Fruit fly (Drosophila melanogaster): ENCODE results near the gene Eogt.

Gene Eogt

dm6 chr2L:2380805-2381204, at the start of gene Eogt (continued):
- TF ChIP-seq CG1792 (GFP tag; optimal IDR thresholded peaks at IDR 0.05) (peak; percentile 27), CG6765 (GFP tag; optimal IDR thresholded peaks at IDR 0.05) (peak; percentile 43), CG34224 (GFP tag; IDR thresholded peaks at IDR 0.05; ENCODE audit: partially characterized antibody) (no peak), grau (tag; optimal IDR thresholded peaks at IDR 0.05) (peak; percentile 94), HLH54F (GFP tag; optimal IDR thresholded peaks at IDR 0.05) (peak; percentile 67), CG17328 (GFP tag; IDR thresholded peaks at IDR 0.05) (peak; percentile 99), CG13287 (GFP tag; IDR thresholded peaks at IDR 0.05; ENCODE audit: partially characterized antibody) (peak; percentile 52; the same call in 1 of the 2 replicates), rib (GFP tag; IDR thresholded peaks at IDR 0.05) (peak; percentile 95), run (tag; optimal IDR thresholded peaks at IDR 0.05) (peak; percentile 74), br (optimal IDR thresholded peaks at IDR 0.05) (no peak), CG3726 (GFP tag; IDR thresholded peaks at IDR 0.05) (peak; percentile 95), CG11085 (GFP tag; IDR thresholded peaks at IDR 0.05) (peak; percentile 92), CG3163 (GFP tag; optimal IDR thresholded peaks at IDR 0.05) (peak; percentile 32), Optix (GFP tag; IDR thresholded peaks at IDR 0.05) (peak; percentile 93), lilli (GFP tag; optimal IDR thresholded peaks at IDR 0.05) (peak; percentile 92), repo (GFP tag; optimal IDR thresholded peaks at IDR 0.05) (peak; percentile 20), fu2 (GFP tag; optimal IDR thresholded peaks at IDR 0.05) (peak; percentile 63), CG7372 (GFP tag; IDR thresholded peaks at IDR 0.05) (peak; percentile 94), CG34422 (GFP tag; IDR thresholded peaks at IDR 0.05) (peak; percentile 98), eyg (GFP tag; optimal IDR thresholded peaks at IDR 0.05) (no peak), CG3407 (GFP tag; optimal IDR thresholded peaks at IDR 0.05) (peak; percentile 86), Asciz (GFP tag; optimal IDR thresholded peaks at IDR 0.05) (peak; percentile 69), CG33557 (GFP tag; optimal IDR thresholded peaks at IDR 0.05) (peak; percentile 92), sens-2 (GFP tag; IDR thresholded peaks at IDR 0.05) (peak; percentile 95), CG34376 (GFP tag; optimal IDR thresholded peaks at IDR 0.05) (peak; percentile 56), her (GFP tag; optimal IDR thresholded peaks at IDR 0.05) (no peak), pb (GFP tag; optimal IDR thresholded peaks at IDR 0.05) (no peak), CG15514 (GFP tag; optimal IDR thresholded peaks at IDR 0.05) (peak; percentile 77), CG18262 (tag; optimal IDR thresholded peaks at IDR 0.05) (peak; percentile 93), tio (GFP tag; optimal IDR thresholded peaks at IDR 0.05) (peak; percentile 88), hbn (GFP tag; IDR thresholded peaks at IDR 0.05; ENCODE audit: partially characterized antibody) (no peak), Oaz (GFP tag; IDR thresholded peaks at IDR 0.05) (peak; percentile 95), Nf-YC (tag; optimal IDR thresholded peaks at IDR 0.05) (peak; percentile 72), Ptx1 (GFP tag; IDR thresholded peaks at IDR 0.05) (peak; percentile 98), btn (GFP tag; optimal IDR thresholded peaks at IDR 0.05) (no peak), CG7963 (GFP tag; IDR thresholded peaks at IDR 0.05; ENCODE audit: partially characterized antibody) (no peak), CG13624 (GFP tag; optimal IDR thresholded peaks at IDR 0.05) (peak; percentile 63), zfh2 (GFP tag; optimal IDR thresholded peaks at IDR 0.05) (peak; percentile 78), h (optimal IDR thresholded peaks at IDR 0.05) (no peak), CG14860 (GFP tag; IDR thresholded peaks at IDR 0.05; ENCODE audit: partially characterized antibody) (no peak), CG13296 (GFP tag; optimal IDR thresholded peaks at IDR 0.05) (peak; percentile 79), lab (GFP tag; optimal IDR thresholded peaks at IDR 0.05) (peak; percentile 90), CG33213 (GFP tag; optimal IDR thresholded peaks at IDR 0.05) (peak; percentile 48), Nf-YA (GFP tag; IDR thresholded peaks at IDR 0.05) (peak; percentile 94), Rfx (GFP tag; IDR thresholded peaks at IDR 0.05) (peak; percentile 97), crc (GFP tag; optimal IDR thresholded peaks at IDR 0.05) (peak; percentile 49), ATbp (GFP tag; optimal IDR thresholded peaks at IDR 0.05) (peak; percentile 89), CG9876 (GFP tag; optimal IDR thresholded peaks at IDR 0.05) (no peak), CG16813 (GFP tag; IDR thresholded peaks at IDR 0.05; ENCODE audit: partially characterized antibody) (no peak), shn (GFP tag; optimal IDR thresholded peaks at IDR 0.05) (peak; percentile 57), CG12391 (tag; optimal IDR thresholded peaks at IDR 0.05) (peak; percentile 96), CG11695 (GFP tag; IDR thresholded peaks at IDR 0.05) (peak; percentile 97)

All from whole organism, embryonic.